Worm (Caenorhabditis elegans) whole organism, L4/young adult: ENCODE results near the gene egl-8.

Experiments used
- W03F9.2 ChIP-seq: fragments of 150-350 bp; optimal IDR thresholded peaks from 2 replicates; lab custom pipeline; 2014; ENCODE audit warnings: missing biosample characterization, missing genetic modification characterization
- him-1 ChIP-seq: sonication (generic microtip); optimal IDR thresholded peaks from 2 replicates; lab custom pipeline; 2016; ENCODE audit warnings: missing genotype, missing genetic modification reagents, missing genetic modification characterization, missing compliant biosample characterization

- peak; percentile 9 for TF ChIP-seq W03F9.2 (tag; lab: Kevin White, UChicago)
- peak; percentile 98 for TF ChIP-seq him-1 (tag; lab: Kevin White, UChicago)
Measured at ce11 chrV:8716-9246, 11.8 kb upstream of the egl-8 start, which contains the start of gene B0348.10.
